Worm (Caenorhabditis elegans) whole organism, midembryonic: ENCODE data around the gene clc-13.

Experiments
- cog-1 ChIP-seq: sonication (generic microtip); optimal IDR thresholded peaks from 2 replicates; lab custom pipeline; 2016; ENCODE audit warnings: missing genetic modification characterization, missing compliant biosample characterization
- tab-1 ChIP-seq: fragments of 200-800 bp; sonication (Bioruptor generic); IDR thresholded peaks from 2 replicates; pipeline ENCODE4 v1.3.6; 2022; ENCODE audit warnings: missing genetic modification characterization, missing compliant biosample characterization

DNA sequence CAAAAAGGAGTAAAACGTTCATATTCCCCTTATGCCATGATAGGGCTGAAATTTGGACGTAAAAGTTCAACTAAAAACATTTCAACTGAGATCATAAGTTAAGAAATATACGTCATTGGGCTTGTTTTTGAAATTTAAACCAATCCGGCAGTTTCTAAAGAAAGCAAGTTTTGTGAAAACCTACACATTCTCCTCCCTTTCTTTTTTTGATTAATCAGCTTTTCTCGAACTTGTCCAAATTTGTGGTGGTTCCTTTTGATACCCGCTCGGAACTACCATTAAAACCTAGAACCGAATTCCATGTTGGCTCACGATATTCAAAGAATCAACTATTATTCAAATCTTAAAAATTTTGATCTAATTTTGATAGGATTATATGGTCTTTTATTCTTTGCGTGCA lies 33.8 kb upstream of the clc-13 start, which contains the start of gene srz-54:
- TF ChIP-seq cog-1 (tag; lab: Kevin White, UChicago): no peak
- TF ChIP-seq tab-1 (GFP tag; lab: Robert Waterston, UW): no peak
